Fruit fly (Drosophila melanogaster) whole organism, prepupa: ENCODE measurements around the gene elav.

Experiments
- Blimp-1 ChIP-seq: fragments of 200-800 bp; sonication (Bioruptor generic); optimal IDR thresholded peaks from 3 replicates; lab custom pipeline; 2017; ENCODE audit warnings: missing biosample characterization, missing genetic modification characterization, mild to moderate bottlenecking, moderate library complexity, missing genetic modification reagents
- CG10631 ChIP-seq: fragments of 200-800 bp; sonication (Bioruptor generic); optimal IDR thresholded peaks from 2 replicates; lab custom pipeline; 2016; ENCODE audit warnings: missing biosample characterization, missing genetic modification characterization
- CG10669 ChIP-seq: fragments of 200-800 bp; sonication (Bioruptor generic); optimal IDR thresholded peaks from 3 replicates; lab custom pipeline; 2018; ENCODE audit warnings: missing biosample characterization, mild to moderate bottlenecking, missing genetic modification characterization, moderate library complexity
- CG11294 ChIP-seq: fragments of 200-800 bp; sonication (Bioruptor generic); IDR thresholded peaks from 2 replicates; pipeline ENCODE4 v1.3.6; 2022; ENCODE audit warnings: missing biosample characterization, missing genetic modification characterization
- CG11762 ChIP-seq: fragments of 200-800 bp; sonication (Bioruptor generic); optimal IDR thresholded peaks from 3 replicates; lab custom pipeline; 2016; ENCODE audit warnings: missing biosample characterization, missing genetic modification characterization; ENCODE audit not compliant: insufficient read depth
- CG11902 ChIP-seq: fragments of 200-800 bp; sonication (Bioruptor generic); optimal IDR thresholded peaks from 3 replicates; lab custom pipeline; 2016; ENCODE audit warnings: missing biosample characterization, missing genetic modification characterization
- CG15336 ChIP-seq: fragments of 200-800 bp; sonication (Bioruptor generic); IDR thresholded peaks from 2 replicates; pipeline ENCODE4 v1.3.6; 2022; ENCODE audit warnings: missing biosample characterization, missing genetic modification characterization
- CG1621 ChIP-seq: fragments of 200-800 bp; sonication (Bioruptor generic); optimal IDR thresholded peaks from 3 replicates; lab custom pipeline; 2018; ENCODE audit warnings: missing biosample characterization, mild to moderate bottlenecking, missing genetic modification characterization
- CG3032 ChIP-seq: fragments of 200-800 bp; optimal IDR thresholded peaks from 2 replicates; lab custom pipeline; 2019; ENCODE audit warnings: missing biosample characterization, mild to moderate bottlenecking, missing genetic modification characterization, moderate library complexity
- CG31627 ChIP-seq: fragments of 200-800 bp; sonication (Bioruptor generic); optimal IDR thresholded peaks from 3 replicates; lab custom pipeline; 2016; ENCODE audit warnings: missing biosample characterization, missing genetic modification characterization
- CG32006 ChIP-seq: fragments of 200-800 bp; sonication (Bioruptor generic); optimal IDR thresholded peaks from 3 replicates; lab custom pipeline; 2017; ENCODE audit warnings: missing biosample characterization, mild to moderate bottlenecking, missing genetic modification characterization
- CG34406 ChIP-seq: fragments of 200-800 bp; sonication (Bioruptor generic); optimal IDR thresholded peaks from 3 replicates; lab custom pipeline; 2016; ENCODE audit warnings: missing biosample characterization, missing genetic modification characterization
- CG3919 ChIP-seq: fragments of 200-800 bp; sonication (Bioruptor generic); optimal IDR thresholded peaks from 3 replicates; lab custom pipeline; 2016; ENCODE audit warnings: missing biosample characterization, missing genetic modification characterization
- CG4318 ChIP-seq: fragments of 200-800 bp; sonication (Bioruptor generic); optimal IDR thresholded peaks from 3 replicates; lab custom pipeline; 2017; ENCODE audit warnings: missing biosample characterization, mild to moderate bottlenecking, missing genetic modification characterization
- CG6163 ChIP-seq: fragments of 200-800 bp; sonication (Bioruptor generic); IDR thresholded peaks from 3 replicates; pipeline ENCODE4 v1.3.6; 2022; ENCODE audit warnings: missing biosample characterization, missing genetic modification characterization
- CG6276 ChIP-seq: fragments of 200-800 bp; sonication (Bioruptor generic); optimal IDR thresholded peaks from 2 replicates; lab custom pipeline; 2017; ENCODE audit warnings: missing biosample characterization, mild to moderate bottlenecking, missing genetic modification characterization
- CG6792 ChIP-seq: fragments of 200-800 bp; sonication (Bioruptor generic); optimal IDR thresholded peaks from 3 replicates; lab custom pipeline; 2016; ENCODE audit warnings: missing biosample characterization, missing genetic modification characterization
- CG6808 ChIP-seq: fragments of 200-800 bp; sonication (Bioruptor generic); optimal IDR thresholded peaks from 3 replicates; lab custom pipeline; 2017; ENCODE audit warnings: missing biosample characterization, missing genetic modification characterization, mild to moderate bottlenecking, moderate library complexity, missing genetic modification reagents
- CG7368 ChIP-seq: fragments of 200-800 bp; sonication (Bioruptor generic); optimal IDR thresholded peaks from 3 replicates; lab custom pipeline; 2016; ENCODE audit warnings: missing biosample characterization, missing genetic modification characterization
- CG8319 ChIP-seq: fragments of 200-800 bp; sonication (Bioruptor generic); optimal IDR thresholded peaks from 3 replicates; lab custom pipeline; 2016; ENCODE audit warnings: missing biosample characterization, missing genetic modification characterization
- Eip78C ChIP-seq: fragments of 200-800 bp; sonication (Bioruptor generic); peaks from one replicate; lab custom pipeline; 2016; ENCODE audit warnings: missing biosample characterization, missing genetic modification characterization
- Eip93F ChIP-seq: fragments of 200-800 bp; sonication (Bioruptor generic); optimal IDR thresholded peaks from 2 replicates; lab custom pipeline; 2016; ENCODE audit warnings: missing biosample characterization, mild to moderate bottlenecking, missing genetic modification characterization
- Ets21C ChIP-seq: fragments of 200-800 bp; sonication (Bioruptor generic); optimal IDR thresholded peaks from 3 replicates; lab custom pipeline; 2016; ENCODE audit warnings: missing biosample characterization, missing genetic modification characterization
- Ets96B ChIP-seq: fragments of 200-800 bp; optimal IDR thresholded peaks from 2 replicates; lab custom pipeline; 2019; ENCODE audit warnings: missing biosample characterization, mild to moderate bottlenecking, missing genetic modification characterization, moderate library complexity
- Gug ChIP-seq: fragments of 200-800 bp; sonication (Bioruptor generic); IDR thresholded peaks from 2 replicates; pipeline ENCODE4 v1.3.6; 2022; ENCODE audit warnings: missing biosample characterization, missing genetic modification characterization
- Hr38 ChIP-seq: sonication (Bioruptor generic); optimal IDR thresholded peaks from 2 replicates; lab custom pipeline; 2016; ENCODE audit warnings: missing biosample characterization, missing genetic modification characterization
- Hr4 ChIP-seq: fragments of 200-800 bp; sonication (Bioruptor generic); optimal IDR thresholded peaks from 3 replicates; lab custom pipeline; 2016; ENCODE audit warnings: missing biosample characterization, missing genetic modification characterization
- Smox ChIP-seq: fragments of 200-800 bp; sonication (Bioruptor generic); optimal IDR thresholded peaks from 3 replicates; lab custom pipeline; 2016; ENCODE audit warnings: missing biosample characterization, missing genetic modification characterization
- Sox15 ChIP-seq: fragments of 200-800 bp; sonication (Bioruptor generic); optimal IDR thresholded peaks from 3 replicates; lab custom pipeline; 2016; ENCODE audit warnings: missing biosample characterization, missing genetic modification characterization
- achi ChIP-seq: fragments of 200-800 bp; sonication (Bioruptor generic); optimal IDR thresholded peaks from 3 replicates; lab custom pipeline; 2016; ENCODE audit warnings: missing biosample characterization, missing genetic modification characterization
- cyc ChIP-seq: fragments of 200-800 bp; sonication (Bioruptor generic); optimal IDR thresholded peaks from 3 replicates; lab custom pipeline; 2016; ENCODE audit warnings: missing biosample characterization, missing genetic modification characterization
- dac ChIP-seq: fragments of 200-800 bp; sonication (Bioruptor generic); optimal IDR thresholded peaks from 2 replicates; lab custom pipeline; 2017; ENCODE audit warnings: missing biosample characterization, mild to moderate bottlenecking, missing genetic modification characterization
- dsx ChIP-seq: fragments of 200-800 bp; optimal IDR thresholded peaks from 3 replicates; lab custom pipeline; 2019; ENCODE audit warnings: missing biosample characterization, mild to moderate bottlenecking, missing genetic modification characterization, moderate library complexity; ENCODE audit not compliant: poor library complexity, severe bottlenecking
- fd85E ChIP-seq: fragments of 200-800 bp; sonication (Bioruptor generic); optimal IDR thresholded peaks from 3 replicates; lab custom pipeline; 2016; ENCODE audit warnings: missing biosample characterization, missing genetic modification characterization
- lz ChIP-seq: fragments of 200-800 bp; sonication (Bioruptor generic); optimal IDR thresholded peaks from 3 replicates; lab custom pipeline; 2016; ENCODE audit warnings: missing biosample characterization, missing genetic modification characterization
- net ChIP-seq: fragments of 200-800 bp; sonication (Bioruptor generic); optimal IDR thresholded peaks from 3 replicates; lab custom pipeline; 2016; ENCODE audit warnings: missing biosample characterization, missing genetic modification characterization
- salr ChIP-seq, 2 experiments: fragments of 200-800 bp; sonication (Bioruptor generic); optimal IDR thresholded peaks; 3 replicates each; lab custom pipeline; 2016 to 2018; ENCODE audit warnings: missing biosample characterization in 2 of 2, missing genetic modification characterization in 2 of 2, mild to moderate bottlenecking in 1 of 2
- spab ChIP-seq: fragments of 200-800 bp; sonication (Bioruptor generic); optimal IDR thresholded peaks from 2 replicates; lab custom pipeline; 2017; ENCODE audit warnings: missing biosample characterization, mild to moderate bottlenecking, missing genetic modification characterization, missing genetic modification reagents
- ss ChIP-seq, 2 experiments: fragments of 200-800 bp; sonication (Bioruptor generic); optimal IDR thresholded peaks; 2 replicates in 1 of 2; 3 replicates in 1 of 2; lab custom pipeline; 2017 to 2018; ENCODE audit warnings: mild to moderate bottlenecking in 2 of 2, missing biosample characterization in 2 of 2, missing genetic modification characterization in 2 of 2, moderate library complexity in 1 of 2
- vri ChIP-seq: fragments of 200-800 bp; sonication (Bioruptor generic); optimal IDR thresholded peaks from 3 replicates; lab custom pipeline; 2016; ENCODE audit warnings: missing biosample characterization, mild to moderate bottlenecking, missing genetic modification characterization

elav gene

DNA sequence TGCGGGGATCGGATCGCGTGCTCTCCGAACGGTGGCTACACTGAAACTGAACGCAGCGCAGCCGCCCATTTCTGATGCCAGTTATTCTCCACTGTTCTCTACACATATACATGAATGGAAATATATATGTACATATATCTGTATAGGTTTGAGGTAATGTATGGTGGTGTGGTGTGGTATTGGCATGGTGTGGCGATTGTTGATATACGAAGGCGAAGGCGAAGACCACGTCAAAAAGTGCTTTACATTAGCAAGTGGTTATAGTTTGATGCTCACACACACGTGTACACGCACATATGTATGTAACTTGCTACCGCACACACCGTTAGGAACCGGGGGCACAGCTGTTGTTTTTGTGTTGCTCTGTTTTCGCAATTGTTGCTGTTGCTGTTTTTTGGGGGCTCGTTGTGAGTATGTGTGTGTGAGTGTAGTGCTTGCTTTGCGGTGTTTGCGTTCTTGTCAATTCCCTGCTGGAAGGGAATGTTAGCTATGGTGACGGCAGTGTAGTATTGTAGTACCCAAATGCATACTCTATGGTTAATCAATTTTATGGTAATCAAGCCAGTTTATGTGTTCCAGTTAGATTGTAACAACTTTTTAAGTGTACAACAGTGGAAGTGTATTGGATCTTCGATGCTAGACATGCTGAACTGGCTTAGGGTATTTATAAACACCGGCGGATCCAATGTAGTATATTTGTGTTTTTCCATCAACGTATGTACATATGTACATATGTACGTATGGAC is 29.4 kb downstream of the elav start, which contains the start of gene CG17896 (continued):
- TF ChIP-seq CG10669 (GFP tag; lab: Kevin White, UChicago), result peak; percentile 97
- TF ChIP-seq CG32006 (GFP tag; lab: Kevin White, UChicago), result peak; percentile 98
- TF ChIP-seq CG34406 (GFP tag; lab: Kevin White, UChicago), result peak; percentile 96
- TF ChIP-seq dsx, result peak; percentile 96
- peak; percentile 97 for TF ChIP-seq CG11902 (GFP tag; lab: Kevin White, UChicago)
- peak; percentile 97 for TF ChIP-seq CG4318 (GFP tag; lab: Kevin White, UChicago)
- TF ChIP-seq Ets21C (GFP tag; lab: Kevin White, UChicago), result peak; percentile 98
- peak; percentile 94 for TF ChIP-seq spab (GFP tag; lab: Kevin White, UChicago)
- TF ChIP-seq cyc (GFP tag; lab: Kevin White, UChicago), result peak; percentile 99
- TF ChIP-seq Hr4, result peak; percentile 98
- peak; percentile 97 for TF ChIP-seq CG11294 (GFP tag; lab: Robert Waterston, UW)
- TF ChIP-seq Blimp-1, result peak; percentile 89
- peak; percentile 99 for TF ChIP-seq CG10631 (GFP tag; lab: Kevin White, UChicago)
- peak; percentile 97 for TF ChIP-seq dac (GFP tag; lab: Kevin White, UChicago)
- TF ChIP-seq Gug (GFP tag; lab: Robert Waterston, UW), result peak; percentile 99
- peak; percentile 99 for TF ChIP-seq CG7368 (GFP tag; lab: Kevin White, UChicago)
- TF ChIP-seq ss (GFP tag; optimal IDR thresholded peaks at IDR 0.05; lab: Kevin White, UChicago), result peak; percentile 93 to 96
- TF ChIP-seq Sox15 (GFP tag; lab: Kevin White, UChicago), result peak; percentile 96
- TF ChIP-seq CG31627 (GFP tag; lab: Kevin White, UChicago), result peak; percentile 99
- TF ChIP-seq CG8319 (GFP tag; lab: Kevin White, UChicago), result peak; percentile 95
- TF ChIP-seq salr (GFP tag; optimal IDR thresholded peaks at IDR 0.05; lab: Kevin White, UChicago), result peak; percentile 97 to 98
- peak; percentile 47 for TF ChIP-seq Hr38 (GFP tag; lab: Kevin White, UChicago)
- TF ChIP-seq Eip78C (GFP tag; lab: Kevin White, UChicago), result peak; percentile 99
- peak; percentile 95 for TF ChIP-seq fd85E
- TF ChIP-seq net (GFP tag; lab: Kevin White, UChicago), result peak; percentile 98
- TF ChIP-seq CG6792 (GFP tag; lab: Kevin White, UChicago), result peak; percentile 98
- peak; percentile 96 for TF ChIP-seq Eip93F
- peak; percentile 98 for TF ChIP-seq CG1621 (tag; lab: Kevin White, UChicago)
- TF ChIP-seq Smox (GFP tag; lab: Kevin White, UChicago), result peak; percentile 98
- peak; percentile 99 for TF ChIP-seq CG6163 (GFP tag; lab: Robert Waterston, UW)
- TF ChIP-seq CG6808, result peak; percentile 95
- peak; percentile 97 for TF ChIP-seq CG6276 (GFP tag; lab: Kevin White, UChicago)
- TF ChIP-seq CG11762, result peak; percentile 96
- TF ChIP-seq lz, result peak; percentile 98
- peak; percentile 96 for TF ChIP-seq Ets96B (tag; lab: Kevin White, UChicago)
- peak; percentile 99 for TF ChIP-seq CG15336 (GFP tag; lab: Robert Waterston, UW)
- TF ChIP-seq CG3032 (tag; lab: Kevin White, UChicago), result peak; percentile 97

DNA sequence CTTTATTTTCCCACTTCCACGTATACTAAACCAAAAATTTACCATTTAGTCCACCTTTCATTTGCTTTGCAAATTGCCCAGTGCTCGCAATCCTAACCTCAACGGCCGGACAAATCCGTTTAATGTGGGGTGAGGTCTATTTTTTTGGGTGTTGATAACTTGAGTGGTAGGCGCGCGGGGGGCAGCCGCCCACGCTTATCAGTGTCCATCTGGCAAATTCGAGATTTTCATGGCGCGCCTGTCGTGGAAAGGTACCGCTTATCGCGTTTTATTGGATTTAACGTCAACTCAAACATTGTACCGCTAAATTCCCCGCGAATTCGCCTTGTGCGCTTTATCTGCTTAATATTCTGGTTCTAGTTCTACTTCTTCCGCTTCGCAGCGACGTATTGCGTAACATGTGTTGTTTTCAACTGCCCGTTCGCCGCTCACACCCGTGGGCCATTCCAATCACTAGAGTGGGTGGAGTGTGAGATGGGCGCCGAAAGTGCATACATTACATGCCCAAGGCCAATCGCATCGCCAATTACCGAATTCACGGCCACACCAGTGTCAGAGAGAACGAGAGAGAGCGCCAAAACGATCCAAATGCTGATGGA is 30.2 kb downstream of the elav start:
- TF ChIP-seq vri (GFP tag; lab: Kevin White, UChicago), result peak; percentile 92
- TF ChIP-seq achi, result no peak
- TF ChIP-seq CG3919 (GFP tag; lab: Kevin White, UChicago), result no peak
